Worm (Caenorhabditis elegans) whole organism, L1 larva: ENCODE data around the gene pals-19.
"Not testable (repeated sequence)": the region's sequence is repeated elsewhere in the genome, so short reads cannot be mapped to it uniquely, and the experiment has no call there.

ENCODE experiments used
- C04F5.9 ChIP-seq: sonication (generic microtip); optimal IDR thresholded peaks from 2 replicates; lab custom pipeline; 2016; ENCODE audit warnings: missing genetic modification characterization, missing compliant biosample characterization
- Y116A8C.19 ChIP-seq: sonication (generic microtip); optimal IDR thresholded peaks from 2 replicates; lab custom pipeline; 2016; ENCODE audit warnings: missing compliant biosample characterization, missing genetic modification characterization, borderline replicate concordance
- aha-1 ChIP-seq: fragments of 150-350 bp; optimal IDR thresholded peaks from 2 replicates; lab custom pipeline; 2014; ENCODE audit warnings: missing biosample characterization, missing genetic modification characterization
- ama-1 ChIP-seq: fragments of 150-350 bp; optimal IDR thresholded peaks from 2 replicates; lab custom pipeline; 2014
- blmp-1 ChIP-seq: fragments of 150-350 bp; optimal IDR thresholded peaks from 2 replicates; lab custom pipeline; 2014; ENCODE audit warnings: missing biosample characterization, missing genetic modification characterization
- ceh-63 ChIP-seq: fragments of 200-800 bp; sonication (Bioruptor generic); optimal IDR thresholded peaks from 2 replicates; lab custom pipeline; 2018; ENCODE audit warnings: mild to moderate bottlenecking, missing genetic modification characterization, missing compliant biosample characterization
- ceh-82 ChIP-seq, 3 experiments: fragments of 150-350 bp in 1 of 3; sonication (generic microtip) in 2 of 3; optimal IDR thresholded peaks; 2 replicates each; lab custom pipeline; 2014 to 2017; ENCODE audit warnings: missing biosample characterization in 3 of 3, missing genetic modification characterization in 3 of 3
- efl-1 ChIP-seq, 4 experiments: fragments of 150-350 bp; optimal IDR thresholded peaks in 3 of 4; peaks in 1 of 4; 1 replicate in 1 of 4; 2 replicates in 3 of 4; lab custom pipeline; 2014; ENCODE audit warnings: missing biosample characterization in 2 of 4, missing genetic modification characterization in 2 of 4, missing genetic modification reagents in 2 of 4
- efl-3 ChIP-seq: fragments of 200-800 bp; sonication (Bioruptor generic); optimal IDR thresholded peaks from 2 replicates; lab custom pipeline; 2018; ENCODE audit warnings: mild to moderate bottlenecking, missing genetic modification characterization, missing compliant biosample characterization
- egl-13 ChIP-seq: sonication (generic microtip); optimal IDR thresholded peaks from 2 replicates; lab custom pipeline; 2016; ENCODE audit warnings: missing genotype, missing genetic modification reagents, missing genetic modification characterization, missing compliant biosample characterization
- egl-27 ChIP-seq, 2 experiments: fragments of 150-350 bp in 1 of 2; sonication (generic microtip); optimal IDR thresholded peaks; 3 replicates each; lab custom pipeline; 2017 to 2018; ENCODE audit warnings: missing biosample characterization in 2 of 2, missing genetic modification characterization in 2 of 2, missing genetic modification reagents in 2 of 2
- elt-3 ChIP-seq, 6 experiments: fragments of 150-350 bp in 1 of 6; sonication (generic microtip); optimal IDR thresholded peaks; 2 replicates each; lab custom pipeline; 2017 to 2018; ENCODE audit warnings: missing biosample characterization in 6 of 6, missing genetic modification characterization in 6 of 6, inconsistent platforms in 1 of 6
- fkh-10 ChIP-seq: sonication (generic microtip); optimal IDR thresholded peaks from 2 replicates; lab custom pipeline; 2017; ENCODE audit warnings: missing biosample characterization, missing genetic modification reagents, missing genetic modification characterization
- isw-1 ChIP-seq: fragments of 200-800 bp; sonication (Bioruptor generic); IDR thresholded peaks from 2 replicates; pipeline ENCODE4 v1.3.6; 2022; ENCODE audit warnings: missing genetic modification characterization, missing compliant biosample characterization
- jun-1 ChIP-seq: fragments of 150-350 bp; optimal IDR thresholded peaks from 2 replicates; lab custom pipeline; 2014; ENCODE audit warnings: missing biosample characterization, missing genetic modification reagents, missing genetic modification characterization
- lin-13 ChIP-seq: fragments of 150-350 bp; optimal IDR thresholded peaks from 2 replicates; lab custom pipeline; 2014; ENCODE audit warnings: missing biosample characterization, missing genetic modification reagents, missing genetic modification characterization
- lin-39 ChIP-seq: fragments of 150-350 bp; optimal IDR thresholded peaks from 2 replicates; lab custom pipeline; 2014; ENCODE audit warnings: missing biosample characterization, missing genetic modification reagents, missing genetic modification characterization
- lir-3 ChIP-seq: sonication (generic microtip); optimal IDR thresholded peaks from 2 replicates; lab custom pipeline; 2016; ENCODE audit warnings: mild to moderate bottlenecking, missing genetic modification characterization, moderate library complexity, missing compliant biosample characterization; ENCODE audit not compliant: poor library complexity
- lsy-2 ChIP-seq, 2 experiments: fragments of 150-350 bp; optimal IDR thresholded peaks; 2 replicates each; lab custom pipeline; 2014; ENCODE audit warnings: missing biosample characterization in 2 of 2, missing genetic modification characterization in 2 of 2
- mdl-1 ChIP-seq, 2 experiments: fragments of 150-350 bp; optimal IDR thresholded peaks; 2 replicates each; lab custom pipeline; 2014 to 2017; ENCODE audit warnings: missing biosample characterization in 2 of 2, missing genetic modification characterization in 2 of 2, inconsistent platforms in 1 of 2
- mep-1 ChIP-seq: fragments of 150-350 bp; optimal IDR thresholded peaks from 2 replicates; lab custom pipeline; 2014; ENCODE audit warnings: missing biosample characterization, missing genetic modification characterization
- nhr-11 ChIP-seq: fragments of 150-350 bp; optimal IDR thresholded peaks from 2 replicates; lab custom pipeline; 2014; ENCODE audit warnings: missing biosample characterization, missing genetic modification characterization
- nhr-20 ChIP-seq: sonication (generic microtip); optimal IDR thresholded peaks from 2 replicates; lab custom pipeline; 2016; ENCODE audit warnings: mild to moderate bottlenecking, missing genetic modification characterization, missing compliant biosample characterization
- nhr-28 ChIP-seq: fragments of 150-350 bp; optimal IDR thresholded peaks from 2 replicates; lab custom pipeline; 2014; ENCODE audit warnings: missing biosample characterization, missing genetic modification characterization
- nhr-47 ChIP-seq: sonication (generic microtip); optimal IDR thresholded peaks from 2 replicates; lab custom pipeline; 2016; ENCODE audit warnings: mild to moderate bottlenecking, missing genetic modification characterization, moderate library complexity, missing compliant biosample characterization
- nhr-85 ChIP-seq: sonication (generic microtip); peaks from one replicate; lab custom pipeline; 2016; ENCODE audit warnings: missing genetic modification characterization, inconsistent platforms, missing compliant biosample characterization
- pag-3 ChIP-seq: sonication (generic microtip); optimal IDR thresholded peaks from 2 replicates; lab custom pipeline; 2017; ENCODE audit warnings: missing genetic modification characterization, mild to moderate bottlenecking, missing compliant biosample characterization, antibody characterized with exemption, borderline replicate concordance; ENCODE audit not compliant: insufficient read depth
- pqm-1 ChIP-seq: sonication (generic microtip); optimal IDR thresholded peaks from 3 replicates; lab custom pipeline; 2017; ENCODE audit warnings: missing biosample characterization, missing genetic modification characterization
- snpc-4 ChIP-seq: fragments of 150-350 bp; optimal IDR thresholded peaks from 2 replicates; lab custom pipeline; 2014; ENCODE audit warnings: missing biosample characterization, missing genetic modification characterization
- snu-23 ChIP-seq: sonication (generic microtip); optimal IDR thresholded peaks from 2 replicates; lab custom pipeline; 2016; ENCODE audit warnings: missing genetic modification characterization, missing compliant biosample characterization
- sptf-1 ChIP-seq: fragments of 150-350 bp; optimal IDR thresholded peaks from 2 replicates; lab custom pipeline; 2014; ENCODE audit warnings: missing biosample characterization, missing genetic modification characterization
- swsn-7 ChIP-seq: sonication (generic microtip); optimal IDR thresholded peaks from 2 replicates; lab custom pipeline; 2016; ENCODE audit warnings: missing genetic modification characterization, missing compliant biosample characterization
- tbx-2 ChIP-seq: sonication (generic microtip); optimal IDR thresholded peaks from 2 replicates; lab custom pipeline; 2016; ENCODE audit warnings: missing genetic modification characterization, missing compliant biosample characterization
- xbp-1 ChIP-seq: sonication (generic microtip); optimal IDR thresholded peaks from 2 replicates; lab custom pipeline; 2016; ENCODE audit warnings: missing genetic modification characterization, missing compliant biosample characterization
- ztf-11 ChIP-seq, 2 experiments: sonication (generic microtip); optimal IDR thresholded peaks; 2 replicates each; lab custom pipeline; 2016 to 2017; ENCODE audit warnings: missing genetic modification characterization in 2 of 2, missing biosample characterization in 1 of 2, missing compliant biosample characterization in 1 of 2

The pals-19 gene

DNA sequence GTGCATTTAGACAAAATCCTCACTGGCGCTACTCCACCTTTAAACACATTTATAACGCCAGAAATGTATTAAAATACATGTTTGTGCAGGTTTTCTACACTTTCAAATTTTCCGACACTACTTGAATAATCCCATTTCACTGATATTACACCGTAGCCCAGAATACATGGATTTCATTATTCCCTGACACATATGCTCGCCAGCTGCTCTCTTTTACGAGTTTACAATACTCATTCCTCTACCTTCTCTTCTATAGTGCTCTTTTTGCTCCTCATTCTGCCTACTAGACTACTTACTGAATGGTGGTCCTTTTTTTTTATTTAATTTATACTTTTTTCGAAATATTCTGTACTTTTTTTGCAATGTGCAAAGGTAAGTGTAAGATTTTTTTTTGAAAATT lies 29.2 kb upstream of the pals-19 start:
- TF ChIP-seq snpc-4 (tag; lab: Kevin White, UChicago) (no peak), nhr-47 (no peak), nhr-20 (tag; lab: Kevin White, UChicago) (no peak), snu-23 (GFP tag; lab: Kevin White, UChicago) (no peak), tbx-2 (tag; lab: Kevin White, UChicago) (no peak), pag-3 (tag; lab: Kevin White, UChicago) (no peak), egl-13 (no peak), aha-1 (tag; lab: Kevin White, UChicago) (no peak), jun-1 (tag; lab: Kevin White, UChicago) (no peak), ceh-82 (tag; optimal IDR thresholded peaks at IDR 0.05; lab: Kevin White, UChicago) (no peak), ama-1 (lab: Kevin White, UChicago) (no peak), lin-39 (no peak), nhr-85 (no peak), sptf-1 (no peak), ztf-11 (tag; optimal IDR thresholded peaks at IDR 0.05; lab: Kevin White, UChicago) (no peak), fkh-10 (GFP tag; lab: Kevin White, UChicago) (no peak), ceh-63 (no peak)

DNA sequence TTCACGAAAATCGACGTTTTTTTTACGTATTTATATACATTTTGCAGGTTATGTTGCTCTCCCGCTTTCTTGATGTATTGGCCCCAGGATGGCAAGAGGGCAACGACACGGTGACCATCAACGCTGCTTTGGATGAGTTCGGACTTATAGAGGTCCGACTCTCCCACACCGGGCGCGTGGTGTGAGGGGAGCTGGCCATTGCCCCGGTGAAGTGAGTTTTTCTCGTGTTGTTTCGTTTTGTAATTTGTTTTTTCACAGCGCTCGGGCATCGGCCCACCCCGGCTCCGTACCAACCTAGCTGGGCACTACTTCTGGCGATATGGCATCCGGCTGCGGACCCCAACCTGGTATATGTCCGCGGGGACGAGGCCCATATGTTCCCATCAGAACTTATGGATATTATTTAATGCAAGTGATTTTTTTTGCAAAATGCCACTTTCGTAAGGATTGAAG lies 27.4 kb upstream of the pals-19 start, which contains the start of gene Y82E9BR.20:
Y82E9BR.20 (plus strand) TSS at position 51 of the 453 bp plus-strand sequence.
- TF ChIP-seq efl-1 (optimal IDR thresholded peaks at IDR 0.05; lab: Kevin White, UChicago) (no peak), efl-1 (GFP tag; optimal IDR thresholded peaks at IDR 0.05 in 1 of 2; lab: Kevin White, UChicago) (peak in 1 of 2 experiments; percentile 13), pqm-1 (tag; lab: Kevin White, UChicago) (no peak)
- TF ChIP-seq, all 84 proteins: peak for 1

DNA sequence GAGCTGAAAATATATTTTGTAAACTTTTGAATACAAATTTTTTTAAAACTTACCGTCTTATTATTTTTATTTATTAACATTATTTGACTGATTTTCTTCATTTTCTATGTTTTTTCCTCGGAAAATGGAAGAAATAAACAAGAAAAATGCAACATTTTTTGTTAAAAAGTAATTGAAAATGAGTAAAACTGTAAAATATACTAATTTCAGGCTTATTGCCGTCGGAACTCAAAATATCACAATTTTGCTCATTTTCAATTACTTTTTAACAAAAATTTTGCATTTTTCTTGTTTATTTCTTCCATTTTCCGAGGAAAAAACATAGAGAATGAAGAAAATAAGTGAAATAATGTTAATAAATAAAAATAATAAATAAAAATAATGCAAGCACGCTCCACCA lies 26.2 kb upstream of the pals-19 start, which contains the start of gene Y82E9BR.10:
Y82E9BR.10 (minus strand) TSS at position 101 of the 400 bp plus-strand sequence.
- TF ChIP-seq egl-27 (tag; optimal IDR thresholded peaks at IDR 0.05; lab: Kevin White, UChicago); elt-3 (tag; optimal IDR thresholded peaks at IDR 0.05; lab: Kevin White, UChicago); xbp-1: not testable (repeated sequence)

DNA sequence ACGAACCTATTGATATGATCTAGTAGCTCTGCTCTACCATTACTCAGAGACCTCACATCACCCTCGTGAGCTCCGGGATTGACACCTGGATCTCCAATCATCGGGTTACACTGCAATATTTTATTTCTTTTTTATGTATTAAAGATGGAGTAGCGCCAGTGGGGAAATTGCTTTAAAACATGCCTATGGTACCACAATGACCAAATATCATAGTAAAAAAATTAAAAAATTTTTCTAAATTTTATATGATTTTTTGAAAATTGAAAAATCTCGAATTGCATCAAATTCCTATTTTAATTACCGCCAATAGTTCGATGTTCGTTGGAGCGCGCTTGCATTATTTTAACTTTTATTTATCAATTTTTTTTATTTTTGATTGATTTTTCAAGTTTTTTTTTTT lies 23.8 kb upstream of the pals-19 start, which contains the start of gene pals-40:
pals-40 (minus strand) TSS at position 101 of the 400 bp plus-strand sequence.
- not testable (repeated sequence) for TF ChIP-seq fkh-10 (GFP tag; lab: Kevin White, UChicago); isw-1; swsn-7

DNA sequence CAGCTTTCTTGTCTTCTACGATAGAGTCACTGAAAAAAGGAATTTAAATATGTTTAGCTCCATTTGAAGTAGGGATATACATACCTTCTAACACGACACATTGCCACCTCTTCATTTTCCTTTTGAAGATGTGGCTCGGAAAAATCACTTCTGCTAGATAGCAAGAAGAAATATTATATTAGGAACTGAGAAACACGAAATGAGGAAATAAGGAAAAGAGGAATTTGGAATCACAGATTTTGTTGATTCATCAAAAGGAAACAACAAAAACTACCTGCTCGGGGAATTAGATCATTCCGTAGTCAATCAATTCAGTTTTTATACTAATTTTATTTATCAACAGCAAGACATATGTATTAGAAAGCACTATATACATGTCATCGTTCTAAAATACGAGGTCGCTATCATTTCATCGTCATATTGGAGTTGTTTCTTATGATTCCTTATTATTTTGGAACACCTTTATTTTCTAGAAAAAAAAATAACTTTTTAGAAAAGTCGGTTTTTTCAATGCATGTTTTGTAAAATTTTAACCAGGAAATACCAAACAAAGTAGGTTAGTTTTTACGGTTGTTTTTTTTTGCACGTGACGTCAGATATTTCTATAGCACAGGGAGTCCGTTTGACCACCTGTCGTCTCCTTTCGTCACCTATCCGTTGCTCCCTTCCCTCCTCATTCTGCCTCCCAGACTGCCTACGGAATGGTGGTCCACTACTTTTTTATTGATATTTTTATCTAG lies 21.0 kb upstream of the pals-19 start, which contains the start of the genes pals-21 and Y82E9BR.6:
pals-21 (minus strand) TSS at position 101 of the 740 bp plus-strand sequence.
Y82E9BR.6 (plus strand) TSS at position 690 of the 740 bp plus-strand sequence.
- TF ChIP-seq efl-1 (optimal IDR thresholded peaks at IDR 0.05; lab: Kevin White, UChicago) (no peak), efl-1 (GFP tag; optimal IDR thresholded peaks at IDR 0.05 in 1 of 2; lab: Kevin White, UChicago) (peak in 1 of 2 experiments; percentile 52), jun-1 (tag; lab: Kevin White, UChicago) (no peak)
- TF ChIP-seq, all 84 proteins: peak for 1

DNA sequence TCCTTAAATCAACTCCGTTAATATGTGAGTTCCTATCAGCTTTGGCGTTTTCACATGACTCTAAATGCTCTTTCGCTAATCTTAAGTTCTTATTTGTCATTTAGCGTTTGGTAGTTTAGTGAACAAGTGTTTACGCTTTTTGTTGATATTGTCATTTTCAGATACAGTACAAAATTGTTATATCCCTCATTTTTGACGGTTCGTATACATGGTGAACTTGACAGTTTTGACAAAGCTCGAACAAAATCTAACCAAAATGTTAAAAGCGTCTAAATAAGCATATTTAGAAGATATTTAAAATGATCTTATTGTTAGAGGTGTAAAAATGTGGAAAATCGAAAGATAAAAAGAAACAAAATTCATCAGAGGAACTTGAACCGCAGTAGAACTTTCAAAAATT lies 18.3 kb upstream of the pals-19 start:
- TF ChIP-seq mep-1 (tag; lab: Kevin White, UChicago) (no peak), nhr-11 (no peak), lsy-2 (tag; optimal IDR thresholded peaks at IDR 0.05; lab: Kevin White, UChicago) (no peak), C04F5.9 (tag; lab: Kevin White, UChicago) (no peak), mdl-1 (tag; optimal IDR thresholded peaks at IDR 0.05; lab: Kevin White, UChicago) (no peak), nhr-28 (tag; lab: Kevin White, UChicago) (no peak), sptf-1 (no peak), nhr-20 (tag; lab: Kevin White, UChicago) (no peak), lin-13 (GFP tag; lab: Kevin White, UChicago) (no peak), efl-3 (GFP tag; lab: Kevin White, UChicago) (no peak), blmp-1 (tag; lab: Kevin White, UChicago) (no peak), lir-3 (tag; lab: Kevin White, UChicago) (no peak), Y116A8C.19 (tag; lab: Kevin White, UChicago) (no peak)
